Worm (Caenorhabditis elegans): ENCODE results near the gene R09F10.1.

R09F10.1 gene

DNA sequence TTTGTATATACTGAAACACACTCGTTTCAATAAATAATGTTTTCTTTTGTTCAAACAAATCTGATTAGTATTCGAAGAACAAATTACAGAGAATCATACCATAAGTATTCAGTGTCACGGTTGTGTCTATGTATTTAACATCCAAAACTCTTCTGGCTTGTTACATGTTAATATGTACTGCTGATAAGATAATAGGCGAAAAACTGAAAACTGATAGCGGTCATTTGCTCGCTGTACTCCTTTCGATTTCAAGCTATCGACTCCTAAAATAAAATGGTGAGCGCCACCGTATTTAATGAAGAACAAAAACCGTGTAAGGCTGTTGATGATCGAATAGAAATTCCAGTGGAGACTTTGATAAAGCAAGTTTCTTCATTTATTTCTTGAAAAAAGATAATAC, at the start of gene R09F10.1:
Gene R09F10.1 (plus strand): TSS at position 222 of the 400 bp plus-strand sequence.
- TF ChIP-seq lin-35 (GFP tag; optimal IDR thresholded peaks at IDR 0.05): no peak
- peak; percentile 58 for TF ChIP-seq elt-2 (tag; optimal IDR thresholded peaks at IDR 0.05)
- no peak for TF ChIP-seq efl-1 (optimal IDR thresholded peaks at IDR 0.05)
- TF ChIP-seq efl-1 (GFP tag; optimal IDR thresholded peaks at IDR 0.05 in 1 of 2): peak in 1 of 2 experiments; percentile 7

DNA sequence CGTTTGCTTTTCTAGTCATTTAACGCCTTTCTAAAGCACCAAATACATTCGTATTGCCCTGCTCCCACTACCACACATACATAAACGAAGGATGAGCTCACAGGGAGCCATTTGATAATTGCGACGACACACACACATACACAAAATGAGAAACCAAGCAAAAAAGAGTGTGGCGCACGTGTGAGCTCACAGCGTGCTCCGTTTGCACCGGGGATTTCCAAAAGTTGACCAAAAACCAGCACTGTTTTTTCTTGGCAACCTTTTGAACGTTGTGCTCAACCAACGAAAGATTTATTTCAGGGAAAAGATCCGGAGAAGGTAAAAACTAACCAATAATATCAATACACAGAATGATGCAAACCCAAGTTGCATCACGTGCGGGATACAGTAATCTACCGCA, 48.5 kb upstream of the R09F10.1 start, which contains the start of gene ksr-1:
Gene ksr-1 (plus strand): TSS at position 301 of the 400 bp plus-strand sequence.
- TF ChIP-seq tbx-2 (tag; optimal IDR thresholded peaks at IDR 0.05): no peak
- TF ChIP-seq nhr-19 (GFP tag; conservative IDR thresholded peaks at IDR 0.05): no peak
- no peak for TF ChIP-seq ceh-82 (tag; optimal IDR thresholded peaks at IDR 0.05)
- no peak for TF ChIP-seq lin-14 (GFP tag; optimal IDR thresholded peaks at IDR 0.05)
- no peak for TF ChIP-seq pag-3 (tag; optimal IDR thresholded peaks at IDR 0.05; ENCODE audit: borderline replicate concordance, insufficient read depth)
- TF ChIP-seq xbp-1 (tag; optimal IDR thresholded peaks at IDR 0.05): no peak
- no peak for TF ChIP-seq egl-13 (tag; optimal IDR thresholded peaks at IDR 0.05)
- no peak for TF ChIP-seq zip-4 (GFP tag; optimal IDR thresholded peaks at IDR 0.05)
- TF ChIP-seq pqm-1 (tag; optimal IDR thresholded peaks at IDR 0.05): no peak
- no peak for TF ChIP-seq elt-2 (tag; optimal IDR thresholded peaks at IDR 0.05)
- no peak for TF ChIP-seq nhr-90 (tag; optimal IDR thresholded peaks at IDR 0.05; ENCODE audit: poor library complexity)
- TF ChIP-seq lin-13 (GFP tag; optimal IDR thresholded peaks at IDR 0.05): no peak
- TF ChIP-seq snpc-4 (tag; optimal IDR thresholded peaks at IDR 0.05): no peak
- TF ChIP-seq swsn-7 (tag; optimal IDR thresholded peaks at IDR 0.05): no peak
- TF ChIP-seq lsy-2 (tag; optimal IDR thresholded peaks at IDR 0.05): no peak
- no peak for TF ChIP-seq dpl-1 (GFP tag; optimal IDR thresholded peaks at IDR 0.05)
- no peak for TF ChIP-seq Y116A8C.19 (tag; optimal IDR thresholded peaks at IDR 0.05; ENCODE audit: borderline replicate concordance)

DNA sequence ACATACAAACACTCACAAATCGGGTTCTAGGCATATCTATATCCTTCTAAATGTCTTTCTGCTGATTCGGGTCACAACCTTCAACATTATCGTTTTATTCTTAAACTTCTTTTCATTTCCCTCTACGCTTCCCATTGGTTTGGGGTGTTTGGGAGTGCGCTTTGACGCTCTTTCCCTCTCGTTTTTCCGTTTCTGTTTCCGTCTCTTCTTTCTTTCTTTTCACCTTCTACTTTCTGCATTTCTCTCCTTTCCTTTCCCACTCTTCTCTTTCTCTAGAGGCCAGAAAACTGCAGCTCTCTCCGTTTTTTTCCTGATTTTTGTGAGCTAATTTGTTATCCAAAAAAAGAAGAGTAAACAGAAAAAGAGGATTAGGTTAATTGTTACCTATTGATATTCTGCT, 47.1 kb upstream of the R09F10.1 start:
- TF ChIP-seq nhr-84 (tag; optimal IDR thresholded peaks at IDR 0.05): no peak
- no peak for TF ChIP-seq fos-1 (tag; optimal IDR thresholded peaks at IDR 0.05)
- TF ChIP-seq lir-3 (tag; optimal IDR thresholded peaks at IDR 0.05; ENCODE audit: poor library complexity): no peak
- no peak for TF ChIP-seq efl-1 (optimal IDR thresholded peaks at IDR 0.05)
- TF ChIP-seq efl-1 (GFP tag; optimal IDR thresholded peaks at IDR 0.05 in 1 of 2): peak in 1 of 2 experiments; percentile 5
- no peak for TF ChIP-seq mab-9 (GFP tag; IDR thresholded peaks at IDR 0.05)
- peak; percentile 7 for TF ChIP-seq snu-23 (GFP tag; optimal IDR thresholded peaks at IDR 0.05)
- TF ChIP-seq ztf-11 (tag; optimal IDR thresholded peaks at IDR 0.05): no peak
- TF ChIP-seq mep-1 (tag; optimal IDR thresholded peaks at IDR 0.05): peak; percentile 3
- TF ChIP-seq rnt-1 (tag; optimal IDR thresholded peaks at IDR 0.05): no peak
- TF ChIP-seq nhr-47 (tag; optimal IDR thresholded peaks at IDR 0.05): peak; percentile 16
- TF ChIP-seq nhr-19 (GFP tag; conservative IDR thresholded peaks at IDR 0.05): no peak
- no peak for TF ChIP-seq nhr-20 (tag; optimal IDR thresholded peaks at IDR 0.05)
- no peak for TF ChIP-seq nhr-85 (tag)
- TF ChIP-seq blmp-1 (tag; optimal IDR thresholded peaks at IDR 0.05): peak; percentile 91
- TF ChIP-seq nhr-71 (tag; optimal IDR thresholded peaks at IDR 0.05): peak; percentile 12
- peak; percentile 64 for TF ChIP-seq lin-14 (GFP tag; optimal IDR thresholded peaks at IDR 0.05)
- peak; percentile 17 for TF ChIP-seq dsc-1 (tag; optimal IDR thresholded peaks at IDR 0.05)

DNA sequence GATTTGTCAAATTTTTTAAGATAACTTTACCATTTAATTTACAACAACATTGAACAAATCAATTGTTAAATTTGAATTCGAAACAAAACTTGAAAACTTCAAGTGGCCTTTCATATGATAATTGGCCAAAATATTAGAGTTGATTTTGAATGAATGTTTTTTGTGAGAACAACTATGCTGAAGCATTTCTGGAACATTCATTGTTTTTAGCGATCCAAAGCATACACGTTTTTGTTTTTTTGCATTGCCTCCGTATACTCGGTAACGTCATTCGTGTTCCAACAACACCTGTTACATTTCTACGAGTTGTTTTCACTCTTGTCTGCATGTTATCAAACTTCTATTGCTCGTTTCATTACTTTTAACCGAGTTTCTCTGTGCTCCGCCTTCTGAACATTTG, 46.4 kb upstream of the R09F10.1 start:
- TF ChIP-seq dsc-1 (tag; optimal IDR thresholded peaks at IDR 0.05) (no peak), nhr-47 (tag; optimal IDR thresholded peaks at IDR 0.05) (no peak), isw-1 (GFP tag; IDR thresholded peaks at IDR 0.05) (no peak), zip-4 (GFP tag; optimal IDR thresholded peaks at IDR 0.05) (no peak), fos-1 (tag; optimal IDR thresholded peaks at IDR 0.05) (no peak), nhr-28 (tag; optimal IDR thresholded peaks at IDR 0.05) (no peak), snu-23 (GFP tag; optimal IDR thresholded peaks at IDR 0.05) (no peak), efl-1 (optimal IDR thresholded peaks at IDR 0.05) (no peak), efl-1 (GFP tag; optimal IDR thresholded peaks at IDR 0.05 in 1 of 2) (peak in 1 of 2 experiments; percentile 55), lir-3 (tag; optimal IDR thresholded peaks at IDR 0.05; ENCODE audit: poor library complexity) (no peak), fkh-8 (tag; optimal IDR thresholded peaks at IDR 0.05) (no peak), nhr-85 (tag) (peak; percentile 26), ama-1 (optimal IDR thresholded peaks at IDR 0.05) (no peak), nhr-90 (tag; optimal IDR thresholded peaks at IDR 0.05; ENCODE audit: poor library complexity) (no peak), rnt-1 (tag; optimal IDR thresholded peaks at IDR 0.05) (no peak), C16A3.4 (tag; optimal IDR thresholded peaks at IDR 0.05) (no peak), elt-2 (tag; optimal IDR thresholded peaks at IDR 0.05) (no peak)
